Worm (Caenorhabditis elegans): ENCODE results near the gene F27E5.8.

DNA sequence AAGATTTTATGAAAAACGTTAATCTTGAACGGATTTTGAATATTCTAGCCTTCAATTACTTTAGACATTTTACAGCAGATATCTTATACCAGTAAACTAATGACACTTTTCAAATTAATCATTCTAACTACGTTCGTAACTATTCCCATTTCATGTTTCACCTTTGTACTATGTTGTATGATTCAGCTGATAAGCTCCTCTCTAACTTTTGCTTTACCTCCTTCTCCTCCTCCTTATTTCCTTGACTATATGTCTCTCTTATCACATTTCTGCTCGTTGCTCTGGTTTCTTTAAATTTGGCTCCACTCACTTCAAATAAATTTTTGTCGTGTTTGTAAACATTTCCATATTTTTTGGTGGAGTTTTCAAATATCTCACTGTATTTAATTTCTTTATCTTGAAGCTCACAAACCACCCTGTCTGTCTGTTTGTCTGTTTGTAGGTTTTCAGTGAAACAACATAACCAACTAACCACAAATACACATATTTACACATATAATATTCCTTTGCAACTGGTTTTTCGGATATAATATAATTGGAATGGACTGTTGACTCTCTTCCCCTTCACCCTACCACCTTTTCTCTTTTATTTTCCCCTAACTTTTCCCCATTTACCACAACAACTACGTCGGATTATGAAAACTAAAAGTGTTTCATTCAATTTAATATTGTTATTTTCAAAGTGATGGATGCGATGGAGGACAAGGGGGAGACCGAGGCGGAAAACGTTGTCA lies 32.9 kb downstream of the F27E5.8 start, which contains the start of gene lact-2:
- no peak for TF ChIP-seq snpc-4 (tag; optimal IDR thresholded peaks at IDR 0.05)
- no peak for TF ChIP-seq nhr-25 (tag; optimal IDR thresholded peaks at IDR 0.05)
